Fruit fly (Drosophila melanogaster) whole organism, pupa: ENCODE results near the gene Osi9.

Experiments
- CG10348 ChIP-seq: fragments of 200-800 bp; sonication (Bioruptor generic); IDR thresholded peaks from 2 replicates; pipeline ENCODE4 v1.3.6; 2022; ENCODE audit warnings: missing biosample characterization, missing genetic modification characterization
- CG13204 ChIP-seq: fragments of 200-800 bp; sonication (Bioruptor generic); optimal IDR thresholded peaks from 2 replicates; lab custom pipeline; 2018; ENCODE audit warnings: missing biosample characterization, mild to moderate bottlenecking, missing genetic modification characterization, moderate library complexity
- CG15710 ChIP-seq: fragments of 200-800 bp; sonication (Bioruptor generic); optimal IDR thresholded peaks from 2 replicates; lab custom pipeline; 2018; ENCODE audit warnings: missing biosample characterization, mild to moderate bottlenecking, missing genetic modification characterization, moderate library complexity
- CG8301 ChIP-seq: fragments of 200-800 bp; sonication (Bioruptor generic); optimal IDR thresholded peaks from 2 replicates; lab custom pipeline; 2018; ENCODE audit warnings: missing biosample characterization, mild to moderate bottlenecking, missing genetic modification characterization
- D1 ChIP-seq: fragments of 200-800 bp; sonication (Bioruptor generic); optimal IDR thresholded peaks from 2 replicates; lab custom pipeline; 2018; ENCODE audit warnings: missing biosample characterization, mild to moderate bottlenecking, missing genetic modification characterization, moderate library complexity
- EcR ChIP-seq: fragments of 200-800 bp; sonication (Bioruptor generic); optimal IDR thresholded peaks from 3 replicates; lab custom pipeline; 2019; ENCODE audit warnings: missing biosample characterization, missing genetic modification characterization, mild to moderate bottlenecking, moderate library complexity, missing genetic modification reagents
- Ets98B ChIP-seq: fragments of 200-800 bp; sonication (Bioruptor generic); IDR thresholded peaks from 2 replicates; pipeline ENCODE4 v1.3.6; 2022; ENCODE audit warnings: missing biosample characterization, missing genetic modification characterization
- Pif1A ChIP-seq: fragments of 200-800 bp; sonication (Bioruptor generic); optimal IDR thresholded peaks from 3 replicates; lab custom pipeline; 2016; ENCODE audit warnings: missing biosample characterization, missing genetic modification characterization
- rn ChIP-seq: fragments of 200-800 bp; sonication (Bioruptor generic); IDR thresholded peaks from 2 replicates; pipeline ENCODE4 v1.3.6; 2022; ENCODE audit warnings: missing biosample characterization, missing genetic modification characterization

DNA sequence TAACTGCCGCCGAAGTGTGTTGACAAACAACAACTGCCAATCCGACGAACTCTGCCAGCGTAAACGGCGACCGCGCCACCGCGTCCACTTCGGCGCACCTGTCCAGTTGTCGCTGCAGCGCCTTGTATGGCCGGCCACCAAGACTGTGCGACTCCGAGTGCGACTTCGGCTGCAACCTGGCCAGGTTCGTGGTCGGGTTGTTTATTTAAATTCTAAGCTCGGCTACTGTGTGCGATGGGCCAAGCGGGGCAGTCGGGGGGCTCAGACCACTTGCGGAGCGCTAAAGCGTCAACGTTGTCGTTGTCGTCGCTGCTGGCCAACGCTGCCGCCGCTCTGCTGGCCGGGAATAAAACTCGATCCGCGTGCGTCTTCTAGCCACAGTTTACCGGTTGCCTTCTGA lies at the start of gene Osi9:
- TF ChIP-seq D1 (tag; lab: Kevin White, UChicago) (no peak), Ets98B (GFP tag; lab: Robert Waterston, UW) (peak; percentile 14; the same call in 1 of the 2 replicates), EcR (no peak), CG13204 (GFP tag; lab: Kevin White, UChicago) (peak; percentile 86), Pif1A (no peak), CG15710 (tag; lab: Kevin White, UChicago) (no peak), CG10348 (GFP tag; lab: Robert Waterston, UW) (no peak), rn (GFP tag; lab: Robert Waterston, UW) (no peak), CG8301 (tag; lab: Kevin White, UChicago) (no peak)
